Worm (Caenorhabditis elegans): ENCODE results near the gene flp-23.

- TF ChIP-seq ces-1 (GFP tag; optimal IDR thresholded peaks at IDR 0.05) = no peak
- TF ChIP-seq nhr-12 (tag; optimal IDR thresholded peaks at IDR 0.05) = no peak
- no peak for TF ChIP-seq lin-13 (tag; optimal IDR thresholded peaks at IDR 0.05)
- no peak for TF ChIP-seq unc-62 (GFP tag; optimal IDR thresholded peaks at IDR 0.05)
- TF ChIP-seq unc-39 (tag; optimal IDR thresholded peaks at IDR 0.05) = no peak
- TF ChIP-seq lsy-2 (tag; optimal IDR thresholded peaks at IDR 0.05) = no peak
These were observed 24.5 kb downstream of the flp-23 start, which contains the start of gene pgl-2 for ce11 chrIII:8674980-8675485.
